Fruit fly (Drosophila melanogaster): ENCODE results near the gene Acox3.

DNA sequence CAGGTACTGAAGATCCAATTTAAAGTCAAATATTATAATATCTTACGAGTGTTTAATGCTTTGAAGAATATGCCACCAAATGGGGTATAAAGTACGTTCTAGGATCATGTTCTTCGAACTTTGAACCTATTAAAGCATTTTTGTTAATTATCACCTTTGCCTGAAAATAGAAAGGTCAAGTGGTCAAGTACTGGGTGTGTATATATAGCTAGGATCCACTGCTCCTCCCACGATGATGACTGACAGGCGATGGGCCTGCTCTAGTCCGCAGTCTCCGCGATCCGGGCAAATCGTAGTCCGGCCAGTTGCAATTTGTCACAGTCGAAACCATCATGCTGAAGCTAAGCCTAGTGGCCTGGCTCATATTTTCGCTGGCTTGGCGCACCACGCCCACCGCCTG is 67.2 kb downstream of the Acox3 start, which contains the start of gene Nepl5:
- no peak for TF ChIP-seq slbo (GFP tag; IDR thresholded peaks at IDR 0.05)
- TF ChIP-seq CG16815 (GFP tag; optimal IDR thresholded peaks at IDR 0.05), result no peak
- TF ChIP-seq CG9609 (GFP tag; optimal IDR thresholded peaks at IDR 0.05), result no peak
- no peak for TF ChIP-seq pan (optimal IDR thresholded peaks at IDR 0.05)
- TF ChIP-seq pan (GFP tag; optimal IDR thresholded peaks at IDR 0.05 in 1 of 2, IDR thresholded peaks at IDR 0.05 in 1 of 2), result no peak

Data from whole organism, embryonic.